Worm (Caenorhabditis elegans): Measurements from ENCODE around the gene Y66D12A.16.
A peak's percentile ranks its signal among the peaks of the same experiment; 100 is the strongest.

Gene Y66D12A.16

DNA sequence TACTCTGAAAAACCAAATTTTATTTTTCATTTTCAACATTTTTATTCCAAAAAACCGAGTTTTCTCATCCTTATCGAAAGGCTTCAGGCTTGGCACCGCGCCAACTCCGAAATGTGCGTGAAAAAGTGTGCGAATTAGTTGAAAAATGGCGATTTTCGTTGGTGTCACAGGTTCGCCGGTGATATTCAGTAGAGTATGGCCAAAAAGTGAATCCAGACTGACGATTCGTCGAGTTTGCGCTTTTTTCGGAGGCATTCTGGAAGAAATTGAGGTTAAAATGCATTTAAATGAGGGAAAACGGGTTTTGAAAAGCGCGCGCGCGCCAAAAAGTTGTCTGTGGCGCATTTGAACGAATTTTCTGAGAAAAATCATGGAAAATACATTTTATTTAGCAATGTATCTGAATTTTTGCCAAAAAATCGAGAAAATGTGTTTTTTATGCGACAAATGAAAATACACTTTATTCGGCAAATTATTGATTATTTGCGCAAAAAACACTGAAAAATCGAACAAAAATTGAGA is at the start of gene Y66D12A.16, which contains the start of gene such-1:
Gene Y66D12A.16 (plus strand): TSS at position 51 of the 522 bp plus-strand sequence.
Gene such-1 (minus strand): TSS at position 256 of the 522 bp plus-strand sequence.
- TF ChIP-seq D2030.7 (GFP tag; IDR thresholded peaks at IDR 0.05) (peak; percentile 12; the same call in 1 of the 2 replicates), hlh-12 (tag; optimal IDR thresholded peaks at IDR 0.05) (no peak), ceh-91 (GFP tag; IDR thresholded peaks at IDR 0.05) (peak; percentile 39; the same call in 1 of the 2 replicates), F33H1.4 (GFP tag; IDR thresholded peaks at IDR 0.05) (peak; percentile 31), efl-1 (GFP tag; optimal IDR thresholded peaks at IDR 0.05) (peak; percentile 74), xnd-1 (tag; optimal IDR thresholded peaks at IDR 0.05) (no peak), B0035.1 (tag; optimal IDR thresholded peaks at IDR 0.05) (no peak), madf-6 (GFP tag; IDR thresholded peaks at IDR 0.05) (peak; percentile 86), madf-8 (GFP tag; conservative IDR thresholded peaks at IDR 0.05) (peak; percentile 73), sdz-38 (tag; optimal IDR thresholded peaks at IDR 0.05) (no peak), dox-1 (GFP tag; IDR thresholded peaks at IDR 0.05) (no peak), hsf-1 (GFP tag; IDR thresholded peaks at IDR 0.05) (peak; percentile 67; the same call in 1 of the 2 replicates), dpl-1 (GFP tag; optimal IDR thresholded peaks at IDR 0.05) (peak; percentile 48), lsy-27 (tag; optimal IDR thresholded peaks at IDR 0.05; ENCODE audit: borderline replicate concordance, insufficient read depth) (no peak)

DNA sequence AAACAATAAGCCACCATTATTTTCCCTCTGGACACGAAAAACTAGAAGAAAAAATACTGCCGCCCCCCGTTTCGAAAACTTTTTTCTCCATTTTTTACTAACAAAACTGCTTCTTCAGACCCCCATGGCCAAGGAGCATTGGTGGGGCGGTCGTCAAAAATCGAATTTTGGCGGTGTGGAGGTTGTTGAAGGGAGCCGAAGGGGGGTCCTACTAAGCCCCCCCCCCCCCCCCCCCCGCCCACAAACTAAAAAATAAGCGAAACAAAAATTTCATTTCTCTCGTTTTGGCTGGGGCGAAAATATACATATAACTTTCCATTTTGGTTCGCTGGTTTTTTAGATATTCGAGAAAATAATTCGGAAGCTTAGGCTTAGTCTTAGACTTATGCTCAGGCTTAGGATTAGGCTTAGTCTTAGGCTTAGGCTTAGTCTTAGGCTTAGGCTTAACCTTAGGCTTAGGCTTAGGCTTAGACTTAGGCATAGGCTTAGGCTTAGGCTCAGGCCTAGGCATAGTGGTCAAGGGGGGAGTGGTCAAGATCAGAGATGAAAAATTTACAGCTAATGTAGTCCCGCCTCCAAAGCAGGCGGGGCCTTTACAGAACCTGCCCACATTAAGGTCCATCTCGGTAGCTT is 48.6 kb upstream of the Y66D12A.16 start:
- peak; percentile 49; the same call in 1 of the 2 replicates for TF ChIP-seq egrh-3 (GFP tag; IDR thresholded peaks at IDR 0.05)
- TF ChIP-seq hsf-1 (GFP tag; IDR thresholded peaks at IDR 0.05): no peak
- TF ChIP-seq zfh-2 (GFP tag; conservative IDR thresholded peaks at IDR 0.05): peak; percentile 75
- no peak for TF ChIP-seq mel-28 (tag; optimal IDR thresholded peaks at IDR 0.05; ENCODE audit: borderline replicate concordance)

DNA sequence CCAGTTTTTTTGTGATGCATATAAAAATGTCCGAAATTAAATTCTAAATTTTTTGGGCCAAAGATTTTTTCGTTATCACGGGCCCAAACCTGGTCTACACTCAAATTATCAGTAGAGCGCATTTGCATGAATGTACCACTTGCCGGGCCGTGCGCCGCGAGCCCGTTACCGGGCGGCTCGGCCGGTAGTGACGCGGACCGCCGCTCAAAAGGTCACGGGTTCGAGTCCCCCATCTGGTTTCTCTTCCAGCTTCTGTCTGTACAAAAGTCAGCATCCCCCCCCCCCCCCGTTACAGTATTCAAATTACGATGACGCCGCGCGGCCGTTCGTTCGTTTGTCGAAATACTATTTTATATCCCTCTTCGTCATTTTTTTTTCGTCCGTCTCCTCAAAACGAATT is 46.0 kb upstream of the Y66D12A.16 start:
- TF ChIP-seq ceh-58 (GFP tag; IDR thresholded peaks at IDR 0.05) (0 out of 2 replicates have a peak, but pooled peaks have one; percentile 39), ztf-22 (GFP tag; optimal IDR thresholded peaks at IDR 0.05) (no peak), egl-44 (GFP tag; IDR thresholded peaks at IDR 0.05) (no peak), ztf-26 (tag; optimal IDR thresholded peaks at IDR 0.05) (no peak), hlh-26 (GFP tag; conservative IDR thresholded peaks at IDR 0.05) (no peak), egrh-3 (GFP tag; IDR thresholded peaks at IDR 0.05) (peak; percentile 62; the same call in 1 of the 2 replicates), K12H6.12 (tag; optimal IDR thresholded peaks at IDR 0.05) (no peak), lin-26 (GFP tag; IDR thresholded peaks at IDR 0.05) (no peak), F22D6.2 (tag; optimal IDR thresholded peaks at IDR 0.05) (no peak), ztf-3 (GFP tag; optimal IDR thresholded peaks at IDR 0.05) (no peak), zfh-2 (GFP tag; conservative IDR thresholded peaks at IDR 0.05) (peak; percentile 75), lin-40 (tag; optimal IDR thresholded peaks at IDR 0.05) (no peak), hrde-1 (tag; optimal IDR thresholded peaks at IDR 0.05; ENCODE audit: borderline replicate concordance) (no peak), F55B11.4 (tag; optimal IDR thresholded peaks at IDR 0.05; ENCODE audit: borderline replicate concordance, insufficient read depth) (no peak), hmg-1.2 (GFP tag; IDR thresholded peaks at IDR 0.05) (no peak), lsl-1 (GFP tag; optimal IDR thresholded peaks at IDR 0.05) (no peak), F57C9.4 (tag; optimal IDR thresholded peaks at IDR 0.05) (no peak), mcd-1 (GFP tag; IDR thresholded peaks at IDR 0.05) (0 out of 2 replicates have a peak, but pooled peaks have one; percentile 15), sptf-2 (GFP tag; optimal IDR thresholded peaks at IDR 0.05) (no peak), Y95B8A.8 (GFP tag; IDR thresholded peaks at IDR 0.05) (no peak), lin-54 (GFP tag; optimal IDR thresholded peaks at IDR 0.05) (no peak), ztf-25 (GFP tag; IDR thresholded peaks at IDR 0.05) (no peak), nhr-179 (tag; optimal IDR thresholded peaks at IDR 0.05) (no peak), nhr-80 (tag; optimal IDR thresholded peaks at IDR 0.05) (no peak), tlf-1 (GFP tag; optimal IDR thresholded peaks at IDR 0.05) (no peak), lag-1 (GFP tag; IDR thresholded peaks at IDR 0.05) (no peak), madf-6 (GFP tag; IDR thresholded peaks at IDR 0.05) (no peak)
